Fruit fly (Drosophila melanogaster): ENCODE results near the gene dmrt99B.
A peak's percentile ranks its signal among the peaks of the same experiment; 100 is the strongest.

The dmrt99B gene

DNA sequence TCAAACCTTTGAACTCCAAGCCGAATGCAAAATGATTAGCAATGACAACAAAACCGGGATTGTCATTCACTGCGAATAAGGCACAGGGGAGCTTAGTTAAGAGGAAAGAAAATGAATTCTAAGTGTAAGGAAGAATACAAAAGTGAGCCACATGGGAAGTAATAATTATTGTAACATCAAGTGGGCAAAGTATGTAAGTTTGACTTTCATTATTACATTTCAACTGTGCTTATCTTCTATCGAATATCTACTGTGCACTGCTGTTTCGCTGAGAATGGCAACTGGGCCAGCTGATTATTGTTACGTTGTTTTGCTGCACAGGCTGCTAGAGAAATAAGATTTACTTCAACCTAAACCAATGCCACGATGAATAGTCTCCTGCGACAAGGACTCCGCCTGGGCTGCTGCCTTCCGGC, 44.3 kb downstream of the dmrt99B start, which contains the start of the genes CG7601 and CIA30 (continued):
- no peak for TF ChIP-seq hb (GFP tag; IDR thresholded peaks at IDR 0.05; ENCODE audit: partially characterized antibody)
- TF ChIP-seq hbn (GFP tag; IDR thresholded peaks at IDR 0.05; ENCODE audit: partially characterized antibody) = peak; percentile 20; the same call in 1 of the 2 replicates
- no peak for TF ChIP-seq Trl (optimal IDR thresholded peaks at IDR 0.05)
- peak; percentile 99 for TF ChIP-seq Trl (GFP tag; optimal IDR thresholded peaks at IDR 0.05)
- TF ChIP-seq CG14014 (GFP tag; IDR thresholded peaks at IDR 0.05) = peak; percentile 100
- peak; percentile 100 for TF ChIP-seq CG11695 (GFP tag; IDR thresholded peaks at IDR 0.05)
- peak; percentile 99 for TF ChIP-seq onecut (GFP tag; IDR thresholded peaks at IDR 0.05)
- peak; percentile 98 for TF ChIP-seq CG17359 (tag; optimal IDR thresholded peaks at IDR 0.05)
- TF ChIP-seq CG10147 (GFP tag; optimal IDR thresholded peaks at IDR 0.05) = peak; percentile 99
- peak; percentile 99 for TF ChIP-seq Pdp1 (GFP tag; optimal IDR thresholded peaks at IDR 0.05)
- no peak for TF ChIP-seq br (optimal IDR thresholded peaks at IDR 0.05)
- TF ChIP-seq CG18262 (tag; optimal IDR thresholded peaks at IDR 0.05) = peak; percentile 97
- peak; percentile 100 for TF ChIP-seq CG6272 (GFP tag; IDR thresholded peaks at IDR 0.05)
- peak; percentile 98 for TF ChIP-seq CG9727 (GFP tag; optimal IDR thresholded peaks at IDR 0.05)
- peak; percentile 99 for TF ChIP-seq Dip3 (GFP tag; optimal IDR thresholded peaks at IDR 0.05)
- TF ChIP-seq Six4 (GFP tag; optimal IDR thresholded peaks at IDR 0.05) = peak; percentile 99
- peak; percentile 98 for TF ChIP-seq CG31388 (GFP tag; optimal IDR thresholded peaks at IDR 0.05)
- peak; percentile 100 for TF ChIP-seq otp (GFP tag; IDR thresholded peaks at IDR 0.05)
- peak; percentile 99 for TF ChIP-seq fd96Cb (tag; optimal IDR thresholded peaks at IDR 0.05)
- peak; percentile 6 for TF ChIP-seq Sin3A (optimal IDR thresholded peaks at IDR 0.05)
- peak; percentile 98 for TF ChIP-seq CG13424 (tag; optimal IDR thresholded peaks at IDR 0.05)
- peak; percentile 97 for TF ChIP-seq Sox100B (GFP tag; optimal IDR thresholded peaks at IDR 0.05)
- TF ChIP-seq CG17361 (GFP tag; IDR thresholded peaks at IDR 0.05) = peak; percentile 96
- TF ChIP-seq ftz-f1 (GFP tag; optimal IDR thresholded peaks at IDR 0.05) = peak; percentile 78
- TF ChIP-seq Myb (GFP tag; optimal IDR thresholded peaks at IDR 0.05) = peak; percentile 94
- peak; percentile 100 for TF ChIP-seq CG5953 (GFP tag; IDR thresholded peaks at IDR 0.05)
- peak; percentile 99 for TF ChIP-seq slp2 (GFP tag; optimal IDR thresholded peaks at IDR 0.05)
- peak; percentile 100 for TF ChIP-seq Xrp1 (GFP tag; IDR thresholded peaks at IDR 0.05)
- TF ChIP-seq kah (GFP tag; optimal IDR thresholded peaks at IDR 0.05) = peak; percentile 92
- TF ChIP-seq psq (GFP tag; optimal IDR thresholded peaks at IDR 0.05) = peak; percentile 91
- TF ChIP-seq C15 (GFP tag; IDR thresholded peaks at IDR 0.05) = peak; percentile 100
- peak; percentile 100 for TF ChIP-seq Nf-YA (GFP tag; IDR thresholded peaks at IDR 0.05)
- TF ChIP-seq D19A (tag; optimal IDR thresholded peaks at IDR 0.05) = peak; percentile 94
- peak; percentile 99 for TF ChIP-seq CG8290 (GFP tag; optimal IDR thresholded peaks at IDR 0.05)
- peak in 1 of 2 experiments; percentile 67 for TF ChIP-seq CG8290 (tag; optimal IDR thresholded peaks at IDR 0.05)
- TF ChIP-seq CG16815 (GFP tag; optimal IDR thresholded peaks at IDR 0.05) = peak; percentile 97
- TF ChIP-seq jumu (GFP tag; optimal IDR thresholded peaks at IDR 0.05) = peak; percentile 99
- peak; percentile 98 for TF ChIP-seq Meics (GFP tag; optimal IDR thresholded peaks at IDR 0.05)
- TF ChIP-seq CG17612 (GFP tag; IDR thresholded peaks at IDR 0.05) = peak; percentile 100
- TF ChIP-seq dpn (GFP tag; optimal IDR thresholded peaks at IDR 0.05) = peak; percentile 99
- TF ChIP-seq Nf-YB (GFP tag; optimal IDR thresholded peaks at IDR 0.05) = peak; percentile 81
- TF ChIP-seq ranshi (GFP tag; IDR thresholded peaks at IDR 0.05) = peak; percentile 100
- TF ChIP-seq fru (optimal IDR thresholded peaks at IDR 0.05) = no peak
- TF ChIP-seq Blimp-1 (GFP tag; optimal IDR thresholded peaks at IDR 0.05) = peak; percentile 95
- TF ChIP-seq exex (tag; optimal IDR thresholded peaks at IDR 0.05) = peak; percentile 96
- peak; percentile 100 for TF ChIP-seq B-H1 (GFP tag; IDR thresholded peaks at IDR 0.05)
- peak; percentile 98 for TF ChIP-seq ems (GFP tag; optimal IDR thresholded peaks at IDR 0.05)
- TF ChIP-seq CG12155 (GFP tag; optimal IDR thresholded peaks at IDR 0.05) = peak; percentile 96
- TF ChIP-seq luna (GFP tag; optimal IDR thresholded peaks at IDR 0.05) = peak; percentile 99
- TF ChIP-seq kay (GFP tag; optimal IDR thresholded peaks at IDR 0.05) = peak; percentile 98
- peak; percentile 100 for TF ChIP-seq jigr1 (GFP tag; IDR thresholded peaks at IDR 0.05)
- TF ChIP-seq CG3995 (GFP tag; optimal IDR thresholded peaks at IDR 0.05) = peak; percentile 86
- TF ChIP-seq Bteb2 (GFP tag; optimal IDR thresholded peaks at IDR 0.05) = peak; percentile 97
- TF ChIP-seq tin (GFP tag; optimal IDR thresholded peaks at IDR 0.05) = peak; percentile 99

Data from whole organism, embryonic.